Fruit fly (Drosophila melanogaster) Kc167 (cell line): ENCODE measurements around the gene Spt7.
"Not testable (repeated sequence)": the region's sequence is repeated elsewhere in the genome, so short reads cannot be mapped to it uniquely, and the experiment has no call there.

Experiments
- Myc ChIP-seq: fragments of >200 bp; optimal IDR thresholded peaks from 2 replicates; lab custom pipeline; 2017; ENCODE audit warnings: missing external identifiers
- Sin3A ChIP-seq: fragments of >200 bp; optimal IDR thresholded peaks from 2 replicates; lab custom pipeline; 2018; ENCODE audit warnings: missing external identifiers
- h ChIP-seq: fragments of >200 bp; optimal IDR thresholded peaks from 3 replicates; lab custom pipeline; 2018; ENCODE audit warnings: missing external identifiers
- insv ChIP-seq: fragments of >200 bp; optimal IDR thresholded peaks from 3 replicates; lab custom pipeline; 2018; ENCODE audit warnings: missing external identifiers
- psq ChIP-seq: fragments of >200 bp; optimal IDR thresholded peaks from 2 replicates; lab custom pipeline; 2017; ENCODE audit warnings: missing external identifiers
- ttk ChIP-seq: sonication (Bioruptor generic); optimal IDR thresholded peaks from 2 replicates; lab custom pipeline; 2017; ENCODE audit warnings: missing external identifiers

Spt7 gene

DNA sequence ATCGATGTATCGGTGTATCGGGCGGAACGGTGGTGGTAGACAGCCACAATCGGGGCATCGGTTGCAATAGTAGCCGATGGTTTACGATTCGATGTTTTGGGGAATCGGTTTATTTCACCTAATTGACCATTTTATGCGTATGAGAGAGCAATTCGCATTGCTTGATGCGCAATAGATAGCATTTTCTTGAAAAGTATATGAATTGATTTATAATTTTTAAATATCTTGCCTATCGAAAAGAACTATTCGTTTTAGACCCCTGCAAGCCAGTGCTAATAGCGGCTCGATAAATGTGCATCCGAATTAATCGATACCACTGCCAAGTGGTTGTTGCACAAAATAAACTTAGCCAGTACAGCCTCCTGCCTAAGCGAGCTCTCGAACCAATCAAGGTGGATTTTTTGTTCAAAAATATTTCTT, 37.0 kb downstream of the Spt7 start, which contains the start of gene mnb:
Gene mnb (minus strand): TSS at position 15 of the 420 bp plus-strand sequence.
- TF ChIP-seq psq (lab: Kevin White, UChicago) (peak; percentile 62), insv (lab: Kevin White, UChicago) (no peak), Sin3A (lab: Kevin White, UChicago) (peak; percentile 62)

DNA sequence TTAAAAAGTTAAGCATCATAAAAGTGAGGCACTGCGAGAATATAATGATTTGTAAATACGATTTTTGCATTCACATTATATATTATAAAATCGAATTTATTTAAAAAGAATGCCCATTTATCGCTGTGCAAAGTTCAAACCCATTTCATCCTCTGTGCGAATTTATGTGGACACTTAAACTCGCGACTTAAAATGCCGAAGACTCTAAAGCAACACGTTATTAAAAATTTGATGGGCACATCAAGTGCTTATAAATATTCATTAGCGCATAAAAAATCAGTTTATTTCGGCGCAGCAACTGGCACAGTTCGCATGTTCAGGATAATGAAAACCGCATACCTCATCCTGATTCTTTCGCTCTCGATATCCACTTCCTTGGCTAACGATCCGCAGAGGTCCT, 37.6 kb downstream of the Spt7 start, which contains the start of gene CG6788:
Gene CG6788 (plus strand): TSS at position 301 of the 400 bp plus-strand sequence.
- no peak for TF ChIP-seq h (lab: Kevin White, UChicago)
- TF ChIP-seq Myc (lab: Kevin White, UChicago) = no peak
- TF ChIP-seq insv (lab: Kevin White, UChicago) = no peak
- TF ChIP-seq Sin3A (lab: Kevin White, UChicago) = no peak
- no peak for TF ChIP-seq psq (lab: Kevin White, UChicago)
- no peak for TF ChIP-seq ttk

DNA sequence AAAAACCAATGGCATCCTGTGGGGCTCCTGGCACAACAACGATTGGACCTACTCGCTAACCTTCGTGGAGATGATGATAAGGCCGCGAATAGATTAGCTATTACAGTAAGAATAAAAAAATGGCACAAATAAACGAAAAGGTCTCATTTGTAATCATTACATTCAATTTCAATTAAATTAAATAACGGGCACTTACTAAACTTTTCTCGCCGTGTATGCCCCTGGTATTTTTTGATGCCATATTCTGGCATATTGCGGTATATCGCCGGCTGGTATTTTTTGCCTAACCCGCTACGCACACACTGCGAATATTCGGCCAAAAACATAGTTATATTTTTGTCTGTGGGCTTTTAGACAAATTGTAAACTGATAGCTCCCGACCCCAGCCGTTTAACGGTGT, 39.0 kb downstream of the Spt7 start, which contains the start of gene Gss1:
Gene Gss1 (plus strand): TSS at position 301 of the 400 bp plus-strand sequence.
- TF ChIP-seq insv, h, Myc (lab: Kevin White, UChicago): not testable (repeated sequence)

DNA sequence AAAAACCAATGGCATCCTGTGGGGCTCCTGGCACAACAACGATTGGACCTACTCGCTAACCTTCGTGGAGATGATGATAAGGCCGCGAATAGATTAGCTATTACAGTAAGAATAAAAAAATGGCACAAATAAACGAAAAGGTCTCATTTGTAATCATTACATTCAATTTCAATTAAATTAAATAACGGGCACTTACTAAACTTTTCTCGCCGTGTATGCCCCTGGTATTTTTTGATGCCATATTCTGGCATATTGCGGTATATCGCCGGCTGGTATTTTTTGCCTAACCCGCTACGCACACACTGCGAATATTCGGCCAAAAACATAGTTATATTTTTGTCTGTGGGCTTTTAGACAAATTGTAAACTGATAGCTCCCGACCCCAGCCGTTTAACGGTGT, 49.1 kb downstream of the Spt7 start, which contains the start of gene Gss2:
Gene Gss2 (plus strand): TSS at position 301 of the 400 bp plus-strand sequence.
- not testable (repeated sequence) for TF ChIP-seq h, insv, Myc (lab: Kevin White, UChicago)
